Worm (Caenorhabditis elegans): Measurements from ENCODE around the gene ttr-8.

ce11 chrIII:7526974-7527466 is 38.1 kb downstream of the ttr-8 start:
- no peak for TF ChIP-seq hnd-1 (tag; optimal IDR thresholded peaks at IDR 0.05)
- no peak for TF ChIP-seq ama-1 (optimal IDR thresholded peaks at IDR 0.05)
- TF ChIP-seq tbx-11 (GFP tag; IDR thresholded peaks at IDR 0.05): no peak
- no peak for TF ChIP-seq F13C5.2 (tag; optimal IDR thresholded peaks at IDR 0.05)
- TF ChIP-seq hmg-4 (GFP tag; optimal IDR thresholded peaks at IDR 0.05): no peak
- no peak for TF ChIP-seq ceh-36 (tag; optimal IDR thresholded peaks at IDR 0.05)
- no peak for TF ChIP-seq ets-7 (tag; optimal IDR thresholded peaks at IDR 0.05)
- no peak for TF ChIP-seq scrt-1 (GFP tag; IDR thresholded peaks at IDR 0.05)
- TF ChIP-seq pes-1 (GFP tag; IDR thresholded peaks at IDR 0.05): no peak
- no peak for TF ChIP-seq sea-1 (GFP tag; conservative IDR thresholded peaks at IDR 0.05)
- TF ChIP-seq tbx-37 (GFP tag; conservative IDR thresholded peaks at IDR 0.05): no peak
- no peak for TF ChIP-seq B0310.2 (tag; optimal IDR thresholded peaks at IDR 0.05)
- TF ChIP-seq aly-1 (tag; optimal IDR thresholded peaks at IDR 0.05): no peak
